Comparison of ENCODE assay signal across 5 fruit fly cellular contexts in the genomic region with DNA sequence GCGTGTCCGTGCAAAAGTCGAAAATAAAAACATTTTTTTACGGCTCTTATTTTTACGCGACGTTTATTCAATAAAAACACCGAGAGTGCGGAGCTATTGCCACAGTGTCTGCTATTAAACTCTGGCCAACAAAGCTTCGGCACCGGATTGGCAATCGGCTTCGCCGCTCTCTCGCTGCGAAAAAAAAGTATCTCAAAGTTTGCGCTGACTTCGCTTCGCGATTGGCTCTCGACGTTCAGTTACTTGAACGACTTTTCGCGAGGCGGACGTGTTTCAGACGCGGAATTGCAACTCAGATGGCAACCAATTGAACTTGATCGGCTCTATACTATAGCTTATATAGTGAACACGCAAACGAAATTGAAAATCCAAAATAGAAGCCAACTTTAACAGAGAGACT.
TF ChIP-seq lines count a peak whose summit lies in the region.

No protein-coding gene starts in this region.

- TF ChIP-seq CTCF in whole organism, embryonic (GFP tag; optimal IDR thresholded peaks at IDR 0.05; lab: Kevin White, UChicago): no peak

TF ChIP-seq in whole organism, adult, 20 proteins besides CTCF, POLR2A, EP300 and RAD21 (continues in another document):
- TF ChIP-seq Crg-1 (GFP tag; optimal IDR thresholded peaks at IDR 0.05; lab: Kevin White, UChicago): no peak
- no peak for TF ChIP-seq CG11617 (GFP tag; optimal IDR thresholded peaks at IDR 0.05; lab: Kevin White, UChicago)
- no peak for TF ChIP-seq CG5204 (GFP tag; optimal IDR thresholded peaks at IDR 0.05; lab: Kevin White, UChicago)
- TF ChIP-seq Mnt (GFP tag; optimal IDR thresholded peaks at IDR 0.05; lab: Kevin White, UChicago): peak; percentile 53
- TF ChIP-seq CG12768 (GFP tag; optimal IDR thresholded peaks at IDR 0.05; lab: Kevin White, UChicago): peak; percentile 69
- TF ChIP-seq Hr96 (GFP tag; optimal IDR thresholded peaks at IDR 0.05; lab: Kevin White, UChicago): no peak
- TF ChIP-seq ovo (GFP tag; optimal IDR thresholded peaks at IDR 0.05; lab: Kevin White, UChicago): no peak
- no peak for TF ChIP-seq kay (GFP tag; lab: Kevin White, UChicago; ENCODE audit: borderline replicate concordance)
- TF ChIP-seq cic (GFP tag; optimal IDR thresholded peaks at IDR 0.05; lab: Kevin White, UChicago): peak; percentile 76
- peak; percentile 53 for TF ChIP-seq bab1 (GFP tag; optimal IDR thresholded peaks at IDR 0.05; lab: Kevin White, UChicago)
- TF ChIP-seq CG14711 (tag; optimal IDR thresholded peaks at IDR 0.05; lab: Kevin White, UChicago): no peak
- TF ChIP-seq CG7101 (tag; optimal IDR thresholded peaks at IDR 0.05; lab: Kevin White, UChicago): peak; percentile 27
- no peak for TF ChIP-seq toe (GFP tag; optimal IDR thresholded peaks at IDR 0.05; lab: Kevin White, UChicago)
- TF ChIP-seq cnc (optimal IDR thresholded peaks at IDR 0.05; lab: Kevin White, UChicago): no peak
- peak; percentile 36 for TF ChIP-seq CG7045 (GFP tag; optimal IDR thresholded peaks at IDR 0.05; lab: Kevin White, UChicago)
- peak; percentile 24 for TF ChIP-seq tj (GFP tag; optimal IDR thresholded peaks at IDR 0.05; lab: Kevin White, UChicago)
- TF ChIP-seq pad (GFP tag; optimal IDR thresholded peaks at IDR 0.05; lab: Kevin White, UChicago): no peak
- no peak for TF ChIP-seq Clk (GFP tag; optimal IDR thresholded peaks at IDR 0.05; lab: Kevin White, UChicago)

TF ChIP-seq in whole organism, embryonic, 481 proteins besides CTCF, POLR2A, EP300 and RAD21 (continues in another document):
- TF ChIP-seq CG13296 (GFP tag; optimal IDR thresholded peaks at IDR 0.05; lab: Kevin White, UChicago): no peak
- TF ChIP-seq CG16815 (GFP tag; optimal IDR thresholded peaks at IDR 0.05; lab: Kevin White, UChicago): no peak
- TF ChIP-seq wor (GFP tag; IDR thresholded peaks at IDR 0.05; lab: Robert Waterston, UW): no peak
- no peak for TF ChIP-seq Lpt (GFP tag; optimal IDR thresholded peaks at IDR 0.05; lab: Kevin White, UChicago)
- TF ChIP-seq slbo (GFP tag; IDR thresholded peaks at IDR 0.05; lab: Robert Waterston, UW): no peak
- TF ChIP-seq CG9876 (GFP tag; optimal IDR thresholded peaks at IDR 0.05; lab: Kevin White, UChicago): no peak
- no peak for TF ChIP-seq Atf3 (GFP tag; optimal IDR thresholded peaks at IDR 0.05; lab: Kevin White, UChicago)
- no peak for TF ChIP-seq CHES-1-like (GFP tag; optimal IDR thresholded peaks at IDR 0.05; lab: Kevin White, UChicago)
- TF ChIP-seq Camta (GFP tag; optimal IDR thresholded peaks at IDR 0.05; lab: Kevin White, UChicago): no peak
- peak; percentile 10 for TF ChIP-seq caup (GFP tag; optimal IDR thresholded peaks at IDR 0.05; lab: Kevin White, UChicago; ENCODE audit: severe bottlenecking)
- TF ChIP-seq CG14014 (GFP tag; IDR thresholded peaks at IDR 0.05; lab: Robert Waterston, UW): peak; percentile 28; the same call in 1 of the 2 replicates
- no peak for TF ChIP-seq danr (GFP tag; IDR thresholded peaks at IDR 0.05; lab: Robert Waterston, UW)
- no peak for TF ChIP-seq oc (tag; optimal IDR thresholded peaks at IDR 0.05; lab: Kevin White, UChicago)
- TF ChIP-seq CG3995 (GFP tag; optimal IDR thresholded peaks at IDR 0.05; lab: Kevin White, UChicago): no peak
- TF ChIP-seq CG6689 (GFP tag; IDR thresholded peaks at IDR 0.05; lab: Robert Waterston, UW): no peak
- no peak for TF ChIP-seq tup (GFP tag; optimal IDR thresholded peaks at IDR 0.05; lab: Kevin White, UChicago)
- TF ChIP-seq Oaz (GFP tag; IDR thresholded peaks at IDR 0.05; lab: Robert Waterston, UW): no peak
- no peak for TF ChIP-seq usp (GFP tag; optimal IDR thresholded peaks at IDR 0.05; lab: Kevin White, UChicago)

TF ChIP-seq in whole organism, prepupa, 60 proteins besides CTCF, POLR2A, EP300 and RAD21 (continues in another document):
- TF ChIP-seq fkh (GFP tag; optimal IDR thresholded peaks at IDR 0.05; lab: Kevin White, UChicago) (peak; percentile 40), Lpt (GFP tag; optimal IDR thresholded peaks at IDR 0.05; lab: Kevin White, UChicago) (peak; percentile 37), CG1621 (tag; optimal IDR thresholded peaks at IDR 0.05; lab: Kevin White, UChicago) (peak; percentile 80), CG6808 (GFP tag; optimal IDR thresholded peaks at IDR 0.05; lab: Kevin White, UChicago) (peak; percentile 49), vri (GFP tag; optimal IDR thresholded peaks at IDR 0.05; lab: Kevin White, UChicago) (peak; percentile 74), Sox14 (GFP tag; optimal IDR thresholded peaks at IDR 0.05; lab: Kevin White, UChicago) (peak; percentile 33), CG9139 (GFP tag; optimal IDR thresholded peaks at IDR 0.05; lab: Kevin White, UChicago) (peak; percentile 65), CG6276 (GFP tag; optimal IDR thresholded peaks at IDR 0.05; lab: Kevin White, UChicago) (peak; percentile 61), OdsH (GFP tag; optimal IDR thresholded peaks at IDR 0.05; lab: Kevin White, UChicago) (no peak), CG15336 (GFP tag; IDR thresholded peaks at IDR 0.05; lab: Robert Waterston, UW) (no peak), svp (GFP tag; lab: Kevin White, UChicago) (peak; percentile 87), CG32006 (GFP tag; optimal IDR thresholded peaks at IDR 0.05; lab: Kevin White, UChicago) (peak; percentile 24), dsx (GFP tag; optimal IDR thresholded peaks at IDR 0.05; lab: Kevin White, UChicago; ENCODE audit: poor library complexity, severe bottlenecking) (no peak), net (GFP tag; optimal IDR thresholded peaks at IDR 0.05; lab: Kevin White, UChicago) (peak; percentile 41), Ets96B (tag; optimal IDR thresholded peaks at IDR 0.05; lab: Kevin White, UChicago) (peak; percentile 45), CG6163 (GFP tag; IDR thresholded peaks at IDR 0.05; lab: Robert Waterston, UW) (peak; percentile 81; the same call in 2 of the 3 replicates), lz (GFP tag; optimal IDR thresholded peaks at IDR 0.05; lab: Kevin White, UChicago) (no peak), ss (GFP tag; optimal IDR thresholded peaks at IDR 0.05; lab: Kevin White, UChicago) (peak; percentile 60 to 74)

TF ChIP-seq in whole organism, pupa, 21 proteins besides CTCF, POLR2A, EP300 and RAD21 (continues in another document):
- TF ChIP-seq gl (tag; optimal IDR thresholded peaks at IDR 0.05; lab: Kevin White, UChicago) (peak; percentile 67), CG17806 (tag; optimal IDR thresholded peaks at IDR 0.05; lab: Kevin White, UChicago) (no peak), CG8301 (tag; optimal IDR thresholded peaks at IDR 0.05; lab: Kevin White, UChicago) (no peak), CG34367 (tag; optimal IDR thresholded peaks at IDR 0.05; lab: Kevin White, UChicago) (peak; percentile 36), CG13204 (GFP tag; optimal IDR thresholded peaks at IDR 0.05; lab: Kevin White, UChicago) (no peak), CG32121 (GFP tag; IDR thresholded peaks at IDR 0.05; lab: Robert Waterston, UW) (peak; percentile 54), rn (GFP tag; IDR thresholded peaks at IDR 0.05; lab: Robert Waterston, UW) (no peak), fd96Ca (GFP tag; IDR thresholded peaks at IDR 0.05; lab: Robert Waterston, UW) (no peak), D1 (tag; optimal IDR thresholded peaks at IDR 0.05; lab: Kevin White, UChicago) (no peak), EcR (GFP tag; optimal IDR thresholded peaks at IDR 0.05; lab: Kevin White, UChicago) (peak; percentile 43), CG8159 (tag; optimal IDR thresholded peaks at IDR 0.05; lab: Kevin White, UChicago) (peak; percentile 49), CG9948 (tag; optimal IDR thresholded peaks at IDR 0.05; lab: Kevin White, UChicago) (no peak), CG15710 (tag; optimal IDR thresholded peaks at IDR 0.05; lab: Kevin White, UChicago) (peak; percentile 14), CG10348 (GFP tag; IDR thresholded peaks at IDR 0.05; lab: Robert Waterston, UW) (no peak), Pif1B (GFP tag; optimal IDR thresholded peaks at IDR 0.05; lab: Kevin White, UChicago) (peak; percentile 45), Snoo (tag; optimal IDR thresholded peaks at IDR 0.05; lab: Kevin White, UChicago) (peak; percentile 50), Ets98B (GFP tag; IDR thresholded peaks at IDR 0.05; lab: Robert Waterston, UW) (peak; percentile 69), CG4496 (GFP tag; IDR thresholded peaks at IDR 0.05; lab: Robert Waterston, UW) (peak; percentile 82; the same call in 2 of the 3 replicates), CG12605 (GFP tag; IDR thresholded peaks at IDR 0.05; lab: Robert Waterston, UW) (peak; percentile 78), CG14655 (GFP tag; optimal IDR thresholded peaks at IDR 0.05; lab: Kevin White, UChicago) (peak; percentile 13)

TF ChIP-seq in whole organism, wandering third instar larva, 38 proteins besides CTCF, POLR2A, EP300 and RAD21 (continues in another document):
- peak; percentile 36 for TF ChIP-seq h (GFP tag; optimal IDR thresholded peaks at IDR 0.05; lab: Kevin White, UChicago)
- peak; percentile 79 for TF ChIP-seq fru (GFP tag; optimal IDR thresholded peaks at IDR 0.05; lab: Kevin White, UChicago)
- peak in 1 of 2 experiments; percentile 23 for TF ChIP-seq foxo (GFP tag; optimal IDR thresholded peaks at IDR 0.05; lab: Kevin White, UChicago)
- no peak for TF ChIP-seq Mio (GFP tag; optimal IDR thresholded peaks at IDR 0.05; lab: Kevin White, UChicago)
- TF ChIP-seq psq (GFP tag; optimal IDR thresholded peaks at IDR 0.05; lab: Kevin White, UChicago): peak; percentile 12
- TF ChIP-seq dmrt93B (GFP tag; optimal IDR thresholded peaks at IDR 0.05; lab: Kevin White, UChicago): no peak
- TF ChIP-seq brk (GFP tag; optimal IDR thresholded peaks at IDR 0.05; lab: Kevin White, UChicago): peak; percentile 22
- peak; percentile 88 for TF ChIP-seq Dif (GFP tag; optimal IDR thresholded peaks at IDR 0.05; lab: Kevin White, UChicago; ENCODE audit: partially characterized antibody)
- TF ChIP-seq usp (GFP tag; optimal IDR thresholded peaks at IDR 0.05; lab: Kevin White, UChicago): no peak
- TF ChIP-seq sage (GFP tag; optimal IDR thresholded peaks at IDR 0.05; lab: Kevin White, UChicago): no peak
- TF ChIP-seq Hnf4 (GFP tag; optimal IDR thresholded peaks at IDR 0.05; lab: Kevin White, UChicago): peak; percentile 36
- no peak for TF ChIP-seq woc (GFP tag; optimal IDR thresholded peaks at IDR 0.05; lab: Kevin White, UChicago)
- peak; percentile 8 for TF ChIP-seq br (GFP tag; optimal IDR thresholded peaks at IDR 0.05; lab: Kevin White, UChicago)
- TF ChIP-seq Myc (optimal IDR thresholded peaks at IDR 0.05; lab: Kevin White, UChicago): no peak
- no peak for TF ChIP-seq Rel (GFP tag; optimal IDR thresholded peaks at IDR 0.05; lab: Kevin White, UChicago)
- peak; percentile 60 for TF ChIP-seq Rel (tag; optimal IDR thresholded peaks at IDR 0.05; lab: Kevin White, UChicago)
- TF ChIP-seq Hr83 (GFP tag; optimal IDR thresholded peaks at IDR 0.05; lab: Kevin White, UChicago; ENCODE audit: poor library complexity, severe bottlenecking): peak; percentile 59
- peak; percentile 26 for TF ChIP-seq OdsH (GFP tag; optimal IDR thresholded peaks at IDR 0.05; lab: Kevin White, UChicago)
- TF ChIP-seq dl (GFP tag; optimal IDR thresholded peaks at IDR 0.05; lab: Kevin White, UChicago; ENCODE audit: insufficient read depth in 1 of 2, partially characterized antibody in 2 of 2): peak; percentile 69 to 73
- TF ChIP-seq GATAd (GFP tag; optimal IDR thresholded peaks at IDR 0.05; lab: Kevin White, UChicago): no peak
- TF ChIP-seq rgr (GFP tag; optimal IDR thresholded peaks at IDR 0.05; lab: Kevin White, UChicago): peak; percentile 16
- TF ChIP-seq CrebA (GFP tag; optimal IDR thresholded peaks at IDR 0.05; lab: Kevin White, UChicago; ENCODE audit: borderline replicate concordance): peak; percentile 59
